Fruit fly (Drosophila melanogaster): ENCODE data around the gene CG7299.

Gene CG7299

dm6 chr2L:10687009-10687793, 3.0 kb upstream of the CG7299 start, which contains the start of gene CG7296:
TSS of gene CG7296 (minus strand) at chr2L:10687066.
- TF ChIP-seq Eip78C (GFP tag), result peak; percentile 10
- no peak for TF ChIP-seq CG6792 (GFP tag; optimal IDR thresholded peaks at IDR 0.05)
- TF ChIP-seq CG1621 (tag; optimal IDR thresholded peaks at IDR 0.05), result peak; percentile 33
- no peak for TF ChIP-seq svp (GFP tag)
- TF ChIP-seq OdsH (GFP tag; optimal IDR thresholded peaks at IDR 0.05), result no peak
- TF ChIP-seq achi (GFP tag; optimal IDR thresholded peaks at IDR 0.05), result no peak
- TF ChIP-seq Hr4 (GFP tag; optimal IDR thresholded peaks at IDR 0.05), result no peak
- TF ChIP-seq CG6854 (GFP tag; optimal IDR thresholded peaks at IDR 0.05), result no peak
- TF ChIP-seq eg (GFP tag; IDR thresholded peaks at IDR 0.05), result no peak

- TF ChIP-seq Lpt (GFP tag; optimal IDR thresholded peaks at IDR 0.05) (no peak), CG6808 (GFP tag; optimal IDR thresholded peaks at IDR 0.05) (no peak), Hr38 (GFP tag; optimal IDR thresholded peaks at IDR 0.05) (no peak), fd85E (GFP tag; optimal IDR thresholded peaks at IDR 0.05) (no peak), Smox (GFP tag; optimal IDR thresholded peaks at IDR 0.05) (no peak), CG32006 (GFP tag; optimal IDR thresholded peaks at IDR 0.05) (no peak), salr (GFP tag; optimal IDR thresholded peaks at IDR 0.05) (no peak), CG8319 (GFP tag; optimal IDR thresholded peaks at IDR 0.05) (no peak), CG4318 (GFP tag; optimal IDR thresholded peaks at IDR 0.05) (no peak), fd59A (GFP tag; optimal IDR thresholded peaks at IDR 0.05) (no peak), Met (GFP tag; optimal IDR thresholded peaks at IDR 0.05) (no peak), fkh (GFP tag; optimal IDR thresholded peaks at IDR 0.05) (no peak), CG10669 (GFP tag; optimal IDR thresholded peaks at IDR 0.05) (no peak), achi (GFP tag; optimal IDR thresholded peaks at IDR 0.05) (no peak), CG6163 (GFP tag; IDR thresholded peaks at IDR 0.05) (no peak), CG7368 (GFP tag; optimal IDR thresholded peaks at IDR 0.05) (no peak), cyc (GFP tag; optimal IDR thresholded peaks at IDR 0.05) (no peak)
Observed at dm6 chr2L:10685666-10686065, 1.5 kb upstream of the CG7299 start.

- no peak for TF ChIP-seq dsx (GFP tag; optimal IDR thresholded peaks at IDR 0.05; ENCODE audit: poor library complexity, severe bottlenecking)
- TF ChIP-seq Sox15 (GFP tag; optimal IDR thresholded peaks at IDR 0.05), result no peak
- no peak for TF ChIP-seq dac (GFP tag; optimal IDR thresholded peaks at IDR 0.05)
- TF ChIP-seq Sox14 (GFP tag; optimal IDR thresholded peaks at IDR 0.05), result no peak
- no peak for TF ChIP-seq CG4318 (GFP tag; optimal IDR thresholded peaks at IDR 0.05)
- no peak for TF ChIP-seq cyc (GFP tag; optimal IDR thresholded peaks at IDR 0.05)
- TF ChIP-seq achi (GFP tag; optimal IDR thresholded peaks at IDR 0.05), result no peak
- no peak for TF ChIP-seq esn (GFP tag; optimal IDR thresholded peaks at IDR 0.05)
- no peak for TF ChIP-seq CG3032 (tag; optimal IDR thresholded peaks at IDR 0.05)
- TF ChIP-seq Eip75B (GFP tag; optimal IDR thresholded peaks at IDR 0.05), result no peak
- no peak for TF ChIP-seq Met (GFP tag; optimal IDR thresholded peaks at IDR 0.05)
- TF ChIP-seq CG8632 (GFP tag; optimal IDR thresholded peaks at IDR 0.05), result no peak
- no peak for TF ChIP-seq eg (GFP tag; IDR thresholded peaks at IDR 0.05)
Observed at dm6 chr2L:10682912-10683311, 1.3 kb downstream of the CG7299 start.

dm6 chr2L:10682197-10682596, 2.0 kb downstream of the CG7299 start:
- TF ChIP-seq eg (GFP tag; IDR thresholded peaks at IDR 0.05), result no peak
- TF ChIP-seq salr (GFP tag; optimal IDR thresholded peaks at IDR 0.05), result no peak
- no peak for TF ChIP-seq Sox14 (GFP tag; optimal IDR thresholded peaks at IDR 0.05)
- TF ChIP-seq CG10669 (GFP tag; optimal IDR thresholded peaks at IDR 0.05), result no peak
- TF ChIP-seq CG16779 (tag; optimal IDR thresholded peaks at IDR 0.05), result no peak
- no peak for TF ChIP-seq CG6808 (GFP tag; optimal IDR thresholded peaks at IDR 0.05)
